Worm (Caenorhabditis elegans) whole organism, L1 larva: ENCODE results near the gene mua-3.

ENCODE experiments used
- C04F5.9 ChIP-seq: sonication (generic microtip); optimal IDR thresholded peaks from 2 replicates; lab custom pipeline; 2016; ENCODE audit warnings: missing genetic modification characterization, missing compliant biosample characterization
- F16B12.6 ChIP-seq: fragments of 150-350 bp; optimal IDR thresholded peaks from 2 replicates; lab custom pipeline; 2014; ENCODE audit warnings: missing biosample characterization, missing genetic modification characterization
- alr-1 ChIP-seq: fragments of 200-800 bp; sonication (Bioruptor generic); optimal IDR thresholded peaks from 2 replicates; lab custom pipeline; 2018; ENCODE audit warnings: borderline replicate concordance, mild to moderate bottlenecking, missing genetic modification characterization, missing compliant biosample characterization
- ceh-63 ChIP-seq: fragments of 200-800 bp; sonication (Bioruptor generic); optimal IDR thresholded peaks from 2 replicates; lab custom pipeline; 2018; ENCODE audit warnings: mild to moderate bottlenecking, missing genetic modification characterization, missing compliant biosample characterization
- ceh-8 ChIP-seq: fragments of 200-800 bp; sonication (Bioruptor generic); optimal IDR thresholded peaks from 2 replicates; lab custom pipeline; 2018; ENCODE audit warnings: mild to moderate bottlenecking, missing genetic modification characterization, moderate library complexity, missing compliant biosample characterization
- ceh-82 ChIP-seq, 3 experiments: fragments of 150-350 bp in 1 of 3; sonication (generic microtip) in 2 of 3; optimal IDR thresholded peaks; 2 replicates each; lab custom pipeline; 2014 to 2017; ENCODE audit warnings: missing biosample characterization in 3 of 3, missing genetic modification characterization in 3 of 3
- ces-1 ChIP-seq: fragments of 150-350 bp; optimal IDR thresholded peaks from 2 replicates; lab custom pipeline; 2014; ENCODE audit warnings: missing biosample characterization, missing genetic modification reagents, missing genetic modification characterization
- dsc-1 ChIP-seq: sonication (generic microtip); optimal IDR thresholded peaks from 2 replicates; lab custom pipeline; 2016; ENCODE audit warnings: mild to moderate bottlenecking, missing genetic modification characterization, missing compliant biosample characterization
- efl-1 ChIP-seq, 4 experiments: fragments of 150-350 bp; optimal IDR thresholded peaks in 3 of 4; peaks in 1 of 4; 1 replicate in 1 of 4; 2 replicates in 3 of 4; lab custom pipeline; 2014; ENCODE audit warnings: missing biosample characterization in 2 of 4, missing genetic modification characterization in 2 of 4, missing genetic modification reagents in 2 of 4
- efl-3 ChIP-seq: fragments of 200-800 bp; sonication (Bioruptor generic); optimal IDR thresholded peaks from 2 replicates; lab custom pipeline; 2018; ENCODE audit warnings: mild to moderate bottlenecking, missing genetic modification characterization, missing compliant biosample characterization
- egl-27 ChIP-seq, 2 experiments: fragments of 150-350 bp in 1 of 2; sonication (generic microtip); optimal IDR thresholded peaks; 3 replicates each; lab custom pipeline; 2017 to 2018; ENCODE audit warnings: missing biosample characterization in 2 of 2, missing genetic modification characterization in 2 of 2, missing genetic modification reagents in 2 of 2
- elt-3 ChIP-seq, 6 experiments: fragments of 150-350 bp in 1 of 6; sonication (generic microtip); optimal IDR thresholded peaks; 2 replicates each; lab custom pipeline; 2017 to 2018; ENCODE audit warnings: missing biosample characterization in 6 of 6, missing genetic modification characterization in 6 of 6, inconsistent platforms in 1 of 6
- ets-5 ChIP-seq: fragments of 200-800 bp; sonication (Bioruptor generic); IDR thresholded peaks from 2 replicates; pipeline ENCODE4 v1.3.6; 2022; ENCODE audit warnings: missing genetic modification characterization, missing compliant biosample characterization
- fkh-10 ChIP-seq: sonication (generic microtip); optimal IDR thresholded peaks from 2 replicates; lab custom pipeline; 2017; ENCODE audit warnings: missing biosample characterization, missing genetic modification reagents, missing genetic modification characterization
- fkh-4 ChIP-seq: sonication (generic microtip); optimal IDR thresholded peaks from 2 replicates; lab custom pipeline; 2016; ENCODE audit warnings: missing compliant biosample characterization, missing genetic modification characterization, borderline replicate concordance
- fkh-8 ChIP-seq: sonication (generic microtip); optimal IDR thresholded peaks from 2 replicates; lab custom pipeline; 2016; ENCODE audit warnings: mild to moderate bottlenecking, missing genetic modification characterization, missing compliant biosample characterization
- fos-1 ChIP-seq: fragments of 150-350 bp; optimal IDR thresholded peaks from 2 replicates; lab custom pipeline; 2014; ENCODE audit warnings: missing biosample characterization, missing genetic modification characterization
- grh-1 ChIP-seq: fragments of 200-800 bp; sonication (Bioruptor generic); IDR thresholded peaks from 2 replicates; pipeline ENCODE4 v1.3.6; 2022; ENCODE audit warnings: missing genetic modification reagents, missing genetic modification characterization, missing compliant biosample characterization
- hlh-4 ChIP-seq: sonication (generic microtip); optimal IDR thresholded peaks from 2 replicates; lab custom pipeline; 2016; ENCODE audit warnings: mild to moderate bottlenecking, missing genetic modification characterization, missing compliant biosample characterization
- hpl-2 ChIP-seq: fragments of 150-350 bp; optimal IDR thresholded peaks from 2 replicates; lab custom pipeline; 2014; ENCODE audit warnings: missing biosample characterization, missing genetic modification reagents, missing genetic modification characterization
- lin-15B ChIP-seq: fragments of 150-350 bp; sonication (generic microtip); optimal IDR thresholded peaks from 3 replicates; lab custom pipeline; 2014; ENCODE audit warnings: missing biosample characterization, missing genetic modification characterization
- lin-35 ChIP-seq, 2 experiments: fragments of 150-350 bp; optimal IDR thresholded peaks; 2 replicates each; lab custom pipeline; 2014; ENCODE audit warnings: missing biosample characterization in 2 of 2, missing genetic modification characterization in 2 of 2, missing genetic modification reagents in 2 of 2
- lir-3 ChIP-seq: sonication (generic microtip); optimal IDR thresholded peaks from 2 replicates; lab custom pipeline; 2016; ENCODE audit warnings: mild to moderate bottlenecking, missing genetic modification characterization, moderate library complexity, missing compliant biosample characterization; ENCODE audit not compliant: poor library complexity
- lsy-2 ChIP-seq, 2 experiments: fragments of 150-350 bp; optimal IDR thresholded peaks; 2 replicates each; lab custom pipeline; 2014; ENCODE audit warnings: missing biosample characterization in 2 of 2, missing genetic modification characterization in 2 of 2
- mab-9 ChIP-seq: fragments of 200-800 bp; sonication (Bioruptor generic); IDR thresholded peaks from 2 replicates; pipeline ENCODE4 v1.3.6; 2022; ENCODE audit warnings: missing genetic modification reagents, missing genetic modification characterization, missing compliant biosample characterization
- mep-1 ChIP-seq: fragments of 150-350 bp; optimal IDR thresholded peaks from 2 replicates; lab custom pipeline; 2014; ENCODE audit warnings: missing biosample characterization, missing genetic modification characterization
- nhr-19 ChIP-seq: fragments of 200-800 bp; sonication (Bioruptor generic); conservative IDR thresholded peaks from 2 replicates; pipeline ENCODE4 v1.3.6; 2022; ENCODE audit warnings: missing genetic modification characterization, missing compliant biosample characterization
- nhr-47 ChIP-seq: sonication (generic microtip); optimal IDR thresholded peaks from 2 replicates; lab custom pipeline; 2016; ENCODE audit warnings: mild to moderate bottlenecking, missing genetic modification characterization, moderate library complexity, missing compliant biosample characterization
- nhr-71 ChIP-seq: sonication (generic microtip); optimal IDR thresholded peaks from 2 replicates; lab custom pipeline; 2016; ENCODE audit warnings: mild to moderate bottlenecking, missing genetic modification characterization, moderate library complexity, missing compliant biosample characterization
- nhr-77 ChIP-seq: fragments of 150-350 bp; optimal IDR thresholded peaks from 2 replicates; lab custom pipeline; 2014; ENCODE audit warnings: missing biosample characterization, missing genetic modification characterization
- nhr-90 ChIP-seq: sonication (generic microtip); optimal IDR thresholded peaks from 2 replicates; lab custom pipeline; 2016; ENCODE audit warnings: mild to moderate bottlenecking, missing genetic modification characterization, missing compliant biosample characterization; ENCODE audit not compliant: poor library complexity
- pqm-1 ChIP-seq: sonication (generic microtip); optimal IDR thresholded peaks from 3 replicates; lab custom pipeline; 2017; ENCODE audit warnings: missing biosample characterization, missing genetic modification characterization
- rnt-1 ChIP-seq: sonication (generic microtip); optimal IDR thresholded peaks from 2 replicates; lab custom pipeline; 2016; ENCODE audit warnings: mild to moderate bottlenecking, missing genetic modification characterization, moderate library complexity, missing compliant biosample characterization
- snpc-4 ChIP-seq: fragments of 150-350 bp; optimal IDR thresholded peaks from 2 replicates; lab custom pipeline; 2014; ENCODE audit warnings: missing biosample characterization, missing genetic modification characterization
- snu-23 ChIP-seq: sonication (generic microtip); optimal IDR thresholded peaks from 2 replicates; lab custom pipeline; 2016; ENCODE audit warnings: missing genetic modification characterization, missing compliant biosample characterization
- sup-37 ChIP-seq: fragments of 200-800 bp; sonication (Bioruptor generic); optimal IDR thresholded peaks from 2 replicates; lab custom pipeline; 2018; ENCODE audit warnings: mild to moderate bottlenecking, missing genetic modification characterization, missing compliant biosample characterization
- swsn-7 ChIP-seq: sonication (generic microtip); optimal IDR thresholded peaks from 2 replicates; lab custom pipeline; 2016; ENCODE audit warnings: missing genetic modification characterization, missing compliant biosample characterization
- tbx-2 ChIP-seq: sonication (generic microtip); optimal IDR thresholded peaks from 2 replicates; lab custom pipeline; 2016; ENCODE audit warnings: missing genetic modification characterization, missing compliant biosample characterization
- tlp-1 ChIP-seq: fragments of 150-350 bp; optimal IDR thresholded peaks from 2 replicates; lab custom pipeline; 2014; ENCODE audit warnings: missing biosample characterization, missing genetic modification characterization
- unc-30 ChIP-seq: sonication (generic microtip); optimal IDR thresholded peaks from 2 replicates; lab custom pipeline; 2017; ENCODE audit warnings: missing biosample characterization, missing genetic modification characterization
- unc-62 ChIP-seq: fragments of 150-350 bp; optimal IDR thresholded peaks from 2 replicates; lab custom pipeline; 2014; ENCODE audit warnings: missing biosample characterization, missing genetic modification reagents, missing genetic modification characterization
- unc-86 ChIP-seq: sonication (generic microtip); optimal IDR thresholded peaks from 2 replicates; lab custom pipeline; 2016; ENCODE audit warnings: missing genetic modification characterization, missing compliant biosample characterization
- unc-98 ChIP-seq: fragments of 200-800 bp; sonication (Bioruptor generic); IDR thresholded peaks from 2 replicates; pipeline ENCODE4 v1.3.6; 2022; ENCODE audit warnings: missing genetic modification characterization, missing compliant biosample characterization
- vab-15 ChIP-seq: sonication (generic microtip); optimal IDR thresholded peaks from 2 replicates; lab custom pipeline; 2017; ENCODE audit warnings: missing genotype, mild to moderate bottlenecking, missing genetic modification characterization, missing compliant biosample characterization
- xbp-1 ChIP-seq: sonication (generic microtip); optimal IDR thresholded peaks from 2 replicates; lab custom pipeline; 2016; ENCODE audit warnings: missing genetic modification characterization, missing compliant biosample characterization
- zag-1 ChIP-seq: fragments of 150-350 bp; optimal IDR thresholded peaks from 2 replicates; lab custom pipeline; 2014; ENCODE audit warnings: missing biosample characterization, missing genetic modification characterization
- zip-4 ChIP-seq: fragments of 200-800 bp; sonication (Bioruptor generic); optimal IDR thresholded peaks from 2 replicates; lab custom pipeline; 2018; ENCODE audit warnings: mild to moderate bottlenecking, missing genetic modification characterization, moderate library complexity, missing compliant biosample characterization

The mua-3 gene

DNA sequence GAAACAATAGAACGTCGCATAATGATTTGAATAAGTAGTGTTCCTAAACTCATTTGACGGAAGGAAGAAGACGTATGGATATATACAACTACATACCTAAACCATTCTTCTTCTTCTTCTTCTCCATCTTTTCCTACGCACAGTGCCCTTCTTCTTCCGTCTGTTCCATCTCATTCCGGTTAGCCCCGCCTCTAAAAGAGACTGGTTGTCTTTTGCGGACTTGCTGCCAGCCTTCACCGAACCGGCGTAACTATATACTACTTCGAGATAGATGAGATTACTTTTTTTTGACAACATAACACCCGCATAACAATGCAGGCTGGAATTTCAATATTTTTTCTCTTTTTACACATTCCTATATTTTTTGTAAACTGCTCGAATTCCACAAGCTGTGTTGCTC lies at the start of gene mua-3, which contains the start of gene K08E5.5:
mua-3 (plus strand) TSS at position 313 of the 400 bp plus-strand sequence.
K08E5.5 (minus strand) TSS at position 101 of the 400 bp plus-strand sequence.
- no peak for TF ChIP-seq ets-5 (GFP tag; lab: Robert Waterston, UW)
- TF ChIP-seq efl-1 (optimal IDR thresholded peaks at IDR 0.05; lab: Kevin White, UChicago): no peak
- TF ChIP-seq efl-1 (GFP tag; optimal IDR thresholded peaks at IDR 0.05 in 1 of 2; lab: Kevin White, UChicago): no peak
- no peak for TF ChIP-seq lir-3
- TF ChIP-seq fkh-10 (GFP tag; lab: Kevin White, UChicago): no peak
- TF ChIP-seq elt-3 (tag; optimal IDR thresholded peaks at IDR 0.05; lab: Kevin White, UChicago): no peak
- TF ChIP-seq tlp-1 (tag; lab: Kevin White, UChicago): no peak

DNA sequence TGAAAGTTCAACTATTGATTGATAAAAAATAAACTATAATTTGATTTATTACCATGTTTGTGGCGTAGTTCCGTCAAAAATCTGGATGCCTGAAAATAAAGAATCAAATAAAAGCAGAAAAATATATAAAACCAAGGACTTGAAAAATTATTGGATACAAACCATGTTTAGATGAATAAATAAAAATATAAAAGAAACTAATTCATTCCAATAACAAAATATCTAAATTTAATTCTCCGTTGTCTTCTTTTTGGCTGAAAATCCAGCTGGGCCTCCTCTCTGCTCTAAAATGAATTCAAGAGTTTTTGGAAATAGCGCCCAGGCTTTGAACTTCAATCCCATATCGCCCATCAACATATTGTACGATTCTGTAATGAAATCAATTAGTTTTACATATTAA lies 47.5 kb upstream of the mua-3 start, which contains the start of gene vps-29:
vps-29 (minus strand) TSS at position 101 of the 400 bp plus-strand sequence.
- TF ChIP-seq ceh-82 (tag; optimal IDR thresholded peaks at IDR 0.05; lab: Kevin White, UChicago) (no peak), alr-1 (tag; lab: Kevin White, UChicago) (no peak), fkh-8 (no peak), pqm-1 (tag; lab: Kevin White, UChicago) (no peak), unc-98 (GFP tag; lab: Robert Waterston, UW) (no peak), unc-62 (GFP tag; lab: Kevin White, UChicago) (no peak), swsn-7 (no peak), ceh-63 (GFP tag; lab: Kevin White, UChicago) (no peak), lin-35 (GFP tag; optimal IDR thresholded peaks at IDR 0.05; lab: Kevin White, UChicago) (no peak), unc-86 (tag; lab: Kevin White, UChicago) (no peak), hlh-4 (tag; lab: Kevin White, UChicago) (no peak), sup-37 (no peak), nhr-71 (tag; lab: Kevin White, UChicago) (no peak), dsc-1 (tag; lab: Kevin White, UChicago) (no peak), tbx-2 (tag; lab: Kevin White, UChicago) (no peak), nhr-90 (tag; lab: Kevin White, UChicago) (no peak)

DNA sequence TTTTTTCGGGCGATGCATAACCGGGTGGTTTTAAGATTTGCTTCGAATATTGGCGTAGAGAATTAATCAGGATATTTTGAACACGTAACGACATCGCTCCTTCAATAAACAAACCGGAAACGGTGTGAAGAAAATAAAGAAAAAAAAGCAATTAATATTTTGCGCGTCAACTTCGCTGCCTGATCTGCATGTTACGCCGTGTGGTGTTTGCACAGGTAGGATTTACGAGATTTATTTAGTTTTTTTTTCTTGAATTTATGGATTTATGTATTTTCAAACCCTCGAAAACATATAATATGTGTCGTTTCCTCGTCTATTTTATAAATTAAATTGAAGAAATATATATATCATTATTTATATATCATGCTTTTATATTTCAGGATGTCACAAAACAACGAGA lies 45.8 kb upstream of the mua-3 start, which contains the start of the genes ZK1128.1 and mett-10:
ZK1128.1 (minus strand) TSS at position 99 of the 400 bp plus-strand sequence.
mett-10 (plus strand) TSS at position 375 of the 400 bp plus-strand sequence.
- TF ChIP-seq ces-1 (GFP tag; lab: Kevin White, UChicago) (no peak), mab-9 (GFP tag; lab: Robert Waterston, UW) (no peak), fos-1 (tag; lab: Kevin White, UChicago) (no peak), lin-15B (tag; lab: Kevin White, UChicago) (peak; percentile 4), elt-3 (tag; optimal IDR thresholded peaks at IDR 0.05; lab: Kevin White, UChicago) (no peak), ceh-8 (GFP tag; lab: Kevin White, UChicago) (no peak), nhr-19 (GFP tag; lab: Robert Waterston, UW) (no peak), nhr-90 (tag; lab: Kevin White, UChicago) (no peak), snu-23 (peak; percentile 46), unc-30 (no peak), mep-1 (tag; lab: Kevin White, UChicago) (peak; percentile 23), egl-27 (tag; optimal IDR thresholded peaks at IDR 0.05; lab: Kevin White, UChicago) (no peak), snpc-4 (tag; lab: Kevin White, UChicago) (no peak), rnt-1 (tag; lab: Kevin White, UChicago) (peak; percentile 17), zag-1 (tag; lab: Kevin White, UChicago) (no peak), efl-3 (GFP tag; lab: Kevin White, UChicago) (no peak), zip-4 (GFP tag; lab: Kevin White, UChicago) (no peak), efl-1 (optimal IDR thresholded peaks at IDR 0.05; lab: Kevin White, UChicago) (peak; percentile 39 to 48), efl-1 (GFP tag; optimal IDR thresholded peaks at IDR 0.05 in 1 of 2; lab: Kevin White, UChicago) (peak; percentile 62 to 94), ceh-82 (tag; optimal IDR thresholded peaks at IDR 0.05; lab: Kevin White, UChicago) (peak in 1 of 3 experiments; percentile 17), lsy-2 (tag; optimal IDR thresholded peaks at IDR 0.05; lab: Kevin White, UChicago) (peak; percentile 46 to 67), nhr-71 (tag; lab: Kevin White, UChicago) (peak; percentile 34), nhr-77 (no peak), unc-86 (tag; lab: Kevin White, UChicago) (peak; percentile 9), hpl-2 (GFP tag; lab: Kevin White, UChicago) (no peak), nhr-47 (peak; percentile 31), C04F5.9 (tag; lab: Kevin White, UChicago) (no peak), fkh-4 (tag; lab: Kevin White, UChicago) (no peak), unc-62 (GFP tag; lab: Kevin White, UChicago) (no peak), grh-1 (GFP tag; lab: Robert Waterston, UW) (no peak), F16B12.6 (peak; percentile 86), vab-15 (tag; lab: Kevin White, UChicago) (peak; percentile 19), xbp-1 (peak; percentile 12)
